Fruit fly (Drosophila melanogaster) whole organism: ENCODE measurements around the gene CG6276.

ENCODE experiments used
- EcR ChIP-seq, 2 experiments: fragments of >200 bp; optimal IDR thresholded peaks; 2 replicates each; lab custom pipeline; 2017; ENCODE audit warnings: missing biosample characterization in 2 of 2, missing genetic modification characterization in 2 of 2, missing genetic modification reagents in 2 of 2
- pan ChIP-seq: fragments of >200 bp; optimal IDR thresholded peaks from 2 replicates; lab custom pipeline; 2017

DNA sequence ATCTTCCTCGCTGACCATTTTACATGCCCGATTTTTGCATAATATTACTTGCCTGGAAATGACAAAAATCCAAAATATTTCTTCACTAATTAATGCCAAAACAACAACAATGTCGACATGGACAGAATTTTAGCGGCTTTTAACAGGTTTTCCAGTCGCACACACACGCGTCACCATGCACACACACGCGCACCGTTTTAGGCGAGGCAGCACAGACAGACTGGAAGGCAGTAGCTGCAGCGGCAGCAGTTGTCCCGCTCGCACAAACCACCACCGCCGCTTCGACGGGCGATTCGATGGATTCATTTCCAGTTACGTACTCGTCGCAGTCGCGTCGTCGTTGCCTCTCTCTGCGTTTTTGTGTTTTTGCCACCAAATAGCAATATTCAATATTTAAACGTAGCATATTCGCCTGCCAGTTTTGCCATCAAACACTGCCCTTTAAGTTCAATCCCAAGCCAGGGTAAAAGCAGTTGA is 29.2 kb downstream of the CG6276 start, which contains the start of gene CG45218:
- TF ChIP-seq EcR (GFP tag; optimal IDR thresholded peaks at IDR 0.05; lab: Kevin White, UChicago) = no peak
- TF ChIP-seq pan (lab: Kevin White, UChicago) = no peak
